Worm (Caenorhabditis elegans) whole organism, L3 larva: ENCODE measurements around the gene daf-15.

Source experiments
- R02D3.7 ChIP-seq: fragments of 150-350 bp; optimal IDR thresholded peaks from 2 replicates; lab custom pipeline; 2014; ENCODE audit warnings: missing biosample characterization, missing genetic modification characterization
- ZK546.5 ChIP-seq: sonication (generic microtip); optimal IDR thresholded peaks from 2 replicates; lab custom pipeline; 2017; ENCODE audit warnings: missing biosample characterization, missing genetic modification characterization
- aly-2 ChIP-seq: fragments of 150-350 bp; optimal IDR thresholded peaks from 2 replicates; lab custom pipeline; 2014; ENCODE audit warnings: missing biosample characterization, missing genetic modification characterization
- ama-1 ChIP-seq: fragments of 150-350 bp; optimal IDR thresholded peaks from 2 replicates; lab custom pipeline; 2018
- ceh-16 ChIP-seq: sonication (generic microtip); optimal IDR thresholded peaks from 2 replicates; lab custom pipeline; 2017; ENCODE audit warnings: missing biosample characterization, missing genetic modification characterization
- ceh-28 ChIP-seq: fragments of 150-350 bp; optimal IDR thresholded peaks from 2 replicates; lab custom pipeline; 2014; ENCODE audit warnings: missing biosample characterization, missing genetic modification reagents, missing genetic modification characterization
- ceh-82 ChIP-seq: fragments of 150-350 bp; optimal IDR thresholded peaks from 2 replicates; lab custom pipeline; 2014; ENCODE audit warnings: missing biosample characterization, missing genetic modification characterization
- ceh-9 ChIP-seq: sonication (generic microtip); optimal IDR thresholded peaks from 2 replicates; lab custom pipeline; 2018; ENCODE audit warnings: missing biosample characterization, missing genetic modification characterization
- elt-1 ChIP-seq: fragments of 150-350 bp; optimal IDR thresholded peaks from 2 replicates; lab custom pipeline; 2014; ENCODE audit warnings: missing biosample characterization, missing genetic modification characterization
- elt-2 ChIP-seq: sonication (generic microtip); optimal IDR thresholded peaks from 2 replicates; lab custom pipeline; 2016; ENCODE audit warnings: missing genetic modification reagents, mild to moderate bottlenecking, missing genetic modification characterization, missing compliant biosample characterization
- elt-3 ChIP-seq, 3 experiments: fragments of 150-350 bp in 1 of 3; sonication (generic microtip) in 2 of 3; optimal IDR thresholded peaks; 2 replicates in 2 of 3; 4 replicates in 1 of 3; lab custom pipeline; 2014 to 2017; ENCODE audit warnings: missing biosample characterization in 3 of 3, missing genetic modification characterization in 3 of 3
- fkh-2 ChIP-seq: fragments of 150-350 bp; optimal IDR thresholded peaks from 2 replicates; lab custom pipeline; 2014; ENCODE audit warnings: missing biosample characterization, missing genetic modification reagents, missing genetic modification characterization
- fos-1 ChIP-seq: fragments of 150-350 bp; optimal IDR thresholded peaks from 2 replicates; lab custom pipeline; 2014; ENCODE audit warnings: missing biosample characterization, missing genetic modification characterization
- hmg-11 ChIP-seq: sonication (generic microtip); optimal IDR thresholded peaks from 2 replicates; lab custom pipeline; 2016; ENCODE audit warnings: missing genetic modification characterization, missing compliant biosample characterization
- lin-39 ChIP-seq: fragments of 150-350 bp; optimal IDR thresholded peaks from 2 replicates; lab custom pipeline; 2018; ENCODE audit warnings: missing biosample characterization, missing genetic modification reagents, missing genetic modification characterization
- lsy-12 ChIP-seq: sonication (generic microtip); optimal IDR thresholded peaks from 2 replicates; lab custom pipeline; 2016; ENCODE audit warnings: mild to moderate bottlenecking, missing genetic modification characterization, missing compliant biosample characterization
- nfya-1 ChIP-seq: sonication (generic microtip); optimal IDR thresholded peaks from 2 replicates; lab custom pipeline; 2017; ENCODE audit warnings: missing genetic modification characterization, mild to moderate bottlenecking, missing compliant biosample characterization, antibody characterized with exemption, moderate library complexity; ENCODE audit not compliant: insufficient read depth
- nhr-11 ChIP-seq: fragments of 150-350 bp; optimal IDR thresholded peaks from 2 replicates; lab custom pipeline; 2014; ENCODE audit warnings: missing biosample characterization, missing genetic modification characterization
- nhr-12 ChIP-seq: fragments of 150-350 bp; optimal IDR thresholded peaks from 2 replicates; lab custom pipeline; 2014; ENCODE audit warnings: missing biosample characterization, missing genetic modification characterization
- nhr-23 ChIP-seq: fragments of 150-350 bp; optimal IDR thresholded peaks from 2 replicates; lab custom pipeline; 2014; ENCODE audit warnings: missing biosample characterization, missing genetic modification reagents, missing genetic modification characterization
- nhr-237 ChIP-seq: fragments of 150-350 bp; optimal IDR thresholded peaks from 2 replicates; lab custom pipeline; 2014; ENCODE audit warnings: missing biosample characterization, missing genetic modification characterization
- nhr-25 ChIP-seq: sonication (generic microtip); optimal IDR thresholded peaks from 2 replicates; lab custom pipeline; 2017; ENCODE audit warnings: missing biosample characterization, missing genetic modification characterization
- nhr-43 ChIP-seq: sonication (generic microtip); optimal IDR thresholded peaks from 2 replicates; lab custom pipeline; 2016; ENCODE audit warnings: mild to moderate bottlenecking, missing genetic modification characterization, missing compliant biosample characterization; ENCODE audit not compliant: poor library complexity, severe bottlenecking
- nhr-76 ChIP-seq: fragments of 150-350 bp; sonication (generic microtip); optimal IDR thresholded peaks from 5 replicates; lab custom pipeline; 2014; ENCODE audit warnings: missing biosample characterization, missing genetic modification characterization
- pqm-1 ChIP-seq: fragments of 150-350 bp; optimal IDR thresholded peaks from 2 replicates; lab custom pipeline; 2017; ENCODE audit warnings: missing biosample characterization, missing genetic modification characterization, inconsistent platforms
- sea-2 ChIP-seq: fragments of 150-350 bp; sonication (generic microtip); optimal IDR thresholded peaks from 4 replicates; lab custom pipeline; 2014; ENCODE audit warnings: missing biosample characterization, missing genetic modification reagents, missing genetic modification characterization
- snpc-4 ChIP-seq: fragments of 150-350 bp; optimal IDR thresholded peaks from 2 replicates; lab custom pipeline; 2014; ENCODE audit warnings: missing biosample characterization, missing genetic modification characterization
- tbx-2 ChIP-seq: sonication (generic microtip); optimal IDR thresholded peaks from 2 replicates; lab custom pipeline; 2016; ENCODE audit warnings: mild to moderate bottlenecking, missing genetic modification characterization, missing compliant biosample characterization
- zag-1 ChIP-seq: fragments of 150-350 bp; optimal IDR thresholded peaks from 2 replicates; lab custom pipeline; 2014; ENCODE audit warnings: missing biosample characterization, missing genetic modification characterization
- ztf-11 ChIP-seq: fragments of 150-350 bp; optimal IDR thresholded peaks from 2 replicates; lab custom pipeline; 2014; ENCODE audit warnings: missing biosample characterization, missing genetic modification characterization
- ztf-4 ChIP-seq: fragments of 150-350 bp; optimal IDR thresholded peaks from 2 replicates; lab custom pipeline; 2014; ENCODE audit warnings: missing biosample characterization, missing genetic modification characterization

daf-15 gene

DNA sequence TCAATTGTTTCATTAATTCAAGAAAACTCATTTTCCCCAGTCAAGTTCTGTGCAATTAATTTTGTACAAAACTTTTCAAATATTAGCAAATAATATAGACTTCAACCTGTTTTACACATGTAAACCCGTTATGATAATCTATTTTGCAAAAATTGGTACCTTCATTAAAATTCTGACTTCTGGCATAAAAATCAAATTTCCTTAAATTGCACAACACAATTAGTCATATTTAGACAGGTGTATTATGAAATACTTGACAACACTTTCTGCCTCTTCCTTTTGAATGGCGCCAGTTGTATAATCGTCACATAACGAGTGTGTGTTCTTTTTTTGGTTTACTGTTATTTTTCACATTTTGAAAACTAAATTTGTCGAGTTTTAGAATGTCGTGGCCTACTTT is 14.9 kb upstream of the daf-15 start, which contains the start of gene fbxc-58:
Gene fbxc-58 (plus strand): TSS at position 383 of the 400 bp plus-strand sequence.
- TF ChIP-seq nhr-43 (tag; lab: Kevin White, UChicago) (no peak), nhr-237 (tag; lab: Kevin White, UChicago) (no peak), hmg-11 (tag; lab: Kevin White, UChicago) (no peak), nhr-12 (no peak), elt-1 (tag; lab: Kevin White, UChicago) (no peak), ama-1 (lab: Kevin White, UChicago) (no peak), aly-2 (tag; lab: Kevin White, UChicago) (no peak)
- TF ChIP-seq, all 47 proteins: peak for 0

DNA sequence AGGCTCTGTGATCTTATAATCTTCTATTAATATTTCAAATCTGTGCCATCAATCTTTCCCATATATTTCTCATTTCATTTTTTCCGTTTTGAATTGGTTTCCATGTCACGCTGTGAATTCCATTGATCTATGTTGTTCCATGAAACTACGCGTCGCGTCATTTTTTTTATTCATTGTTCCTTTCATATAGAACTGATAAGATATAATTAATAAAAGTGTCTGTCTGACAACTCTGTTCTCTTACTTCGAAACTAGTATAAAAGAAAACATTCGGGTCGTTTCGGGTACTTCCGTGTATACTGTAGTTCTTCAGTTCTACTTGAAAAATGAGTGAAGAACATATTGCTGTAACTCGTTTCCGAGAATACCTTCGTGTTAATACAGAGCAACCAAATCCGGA is 11.5 kb upstream of the daf-15 start, which contains the start of gene C10C5.3:
Gene C10C5.3 (plus strand): TSS at position 301 of the 400 bp plus-strand sequence.
- TF ChIP-seq ztf-11 (no peak), nhr-23 (no peak), nhr-76 (tag; lab: Kevin White, UChicago) (no peak), ceh-82 (tag; lab: Kevin White, UChicago) (no peak), zag-1 (tag; lab: Kevin White, UChicago) (no peak)

DNA sequence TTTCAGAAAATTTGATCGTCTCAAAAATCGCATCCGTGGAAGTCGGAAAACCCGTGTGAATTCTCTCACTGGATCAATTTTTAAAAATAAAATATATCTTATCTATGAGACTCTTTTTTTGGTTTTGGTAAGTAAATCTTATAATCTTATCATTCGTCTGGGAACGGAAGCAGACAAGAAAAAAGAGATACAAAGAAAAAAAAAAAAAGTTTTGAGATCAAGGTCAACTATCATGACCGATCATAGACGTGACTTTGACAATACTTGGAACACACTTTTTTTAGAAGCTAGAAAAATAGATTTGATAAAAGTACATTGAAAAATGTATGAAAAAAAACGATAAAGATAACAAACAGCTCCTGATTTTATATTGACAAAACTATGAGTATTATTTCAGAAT is 9.5 kb upstream of the daf-15 start:
- no peak for TF ChIP-seq snpc-4
- TF ChIP-seq nhr-43 (tag; lab: Kevin White, UChicago) = peak; percentile 25
- TF ChIP-seq zag-1 (tag; lab: Kevin White, UChicago) = no peak
- no peak for TF ChIP-seq lin-39
- TF ChIP-seq pqm-1 (tag; lab: Kevin White, UChicago) = no peak
- no peak for TF ChIP-seq fos-1 (tag; lab: Kevin White, UChicago)
- TF ChIP-seq elt-3 (tag; optimal IDR thresholded peaks at IDR 0.05; lab: Kevin White, UChicago) = peak in 2 of 3 experiments; percentile 11 to 88
- no peak for TF ChIP-seq nhr-237 (tag; lab: Kevin White, UChicago)
- TF ChIP-seq elt-2 (tag; lab: Kevin White, UChicago) = no peak
- TF ChIP-seq nhr-23 = peak; percentile 22
- peak; percentile 47 for TF ChIP-seq nhr-25
- TF ChIP-seq sea-2 (GFP tag; lab: Kevin White, UChicago) = no peak
- TF ChIP-seq ama-1 (lab: Kevin White, UChicago) = no peak
- no peak for TF ChIP-seq aly-2 (tag; lab: Kevin White, UChicago)
- TF ChIP-seq lsy-12 (tag; lab: Kevin White, UChicago) = no peak
- TF ChIP-seq R02D3.7 (tag; lab: Kevin White, UChicago) = no peak

DNA sequence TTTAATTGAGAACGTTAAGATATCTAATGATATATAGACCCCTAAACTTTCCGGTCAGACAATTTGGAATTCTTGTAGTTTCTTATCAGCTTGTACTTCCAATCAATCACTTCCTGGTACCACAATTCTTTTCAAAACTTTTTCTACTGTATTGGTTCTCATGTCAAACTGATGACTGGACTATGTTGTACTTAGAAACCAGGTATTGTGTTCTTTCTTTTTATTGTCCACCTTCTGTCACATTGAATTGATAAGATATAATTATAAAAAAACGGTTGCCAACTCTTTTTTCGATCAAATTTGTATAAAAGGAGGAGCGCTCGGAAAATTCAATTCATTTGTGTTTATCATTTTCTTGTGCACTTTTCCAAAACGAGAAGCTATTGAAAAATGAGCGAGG is 7.7 kb upstream of the daf-15 start, which contains the start of gene C10C5.4:
Gene C10C5.4 (plus strand): TSS at position 281 of the 400 bp plus-strand sequence.
- TF ChIP-seq elt-2 (tag; lab: Kevin White, UChicago) = peak; percentile 42
- no peak for TF ChIP-seq tbx-2 (tag; lab: Kevin White, UChicago)

DNA sequence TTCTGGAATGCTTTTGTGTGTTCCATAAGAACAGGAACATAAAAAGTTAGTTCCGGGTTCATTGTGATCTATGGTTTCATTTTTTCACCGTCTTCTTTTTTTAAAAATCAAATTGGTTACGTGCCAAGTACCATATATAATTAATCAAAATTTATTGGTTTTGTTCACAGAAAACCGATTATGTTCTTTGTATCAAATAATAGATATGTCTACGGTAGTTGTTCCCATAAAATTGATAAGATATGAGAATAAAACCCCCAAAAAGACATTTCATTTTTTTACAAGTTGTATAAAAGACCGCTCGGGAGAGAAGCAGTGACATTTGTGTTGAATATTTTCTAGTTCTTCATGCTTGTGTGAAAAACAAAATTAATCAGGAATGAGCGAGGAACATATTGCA is 4.9 kb upstream of the daf-15 start, which contains the start of gene C10C5.5:
Gene C10C5.5 (plus strand): TSS at position 301 of the 400 bp plus-strand sequence.
- TF ChIP-seq nhr-11 (tag; lab: Kevin White, UChicago) (no peak), nhr-237 (tag; lab: Kevin White, UChicago) (no peak), ceh-28 (tag; lab: Kevin White, UChicago) (no peak), zag-1 (tag; lab: Kevin White, UChicago) (no peak), ztf-4 (tag; lab: Kevin White, UChicago) (no peak), elt-1 (tag; lab: Kevin White, UChicago) (no peak), ceh-16 (tag; lab: Kevin White, UChicago) (no peak), ceh-9 (no peak), ZK546.5 (no peak), ama-1 (lab: Kevin White, UChicago) (no peak), elt-3 (tag; optimal IDR thresholded peaks at IDR 0.05; lab: Kevin White, UChicago) (no peak), nhr-43 (tag; lab: Kevin White, UChicago) (no peak), tbx-2 (tag; lab: Kevin White, UChicago) (no peak), pqm-1 (tag; lab: Kevin White, UChicago) (no peak), nhr-25 (no peak), fkh-2 (tag; lab: Kevin White, UChicago) (no peak), lin-39 (no peak), nfya-1 (tag; lab: Kevin White, UChicago) (no peak)
